Worm (Caenorhabditis elegans): ENCODE data around the gene rsp-8.

DNA sequence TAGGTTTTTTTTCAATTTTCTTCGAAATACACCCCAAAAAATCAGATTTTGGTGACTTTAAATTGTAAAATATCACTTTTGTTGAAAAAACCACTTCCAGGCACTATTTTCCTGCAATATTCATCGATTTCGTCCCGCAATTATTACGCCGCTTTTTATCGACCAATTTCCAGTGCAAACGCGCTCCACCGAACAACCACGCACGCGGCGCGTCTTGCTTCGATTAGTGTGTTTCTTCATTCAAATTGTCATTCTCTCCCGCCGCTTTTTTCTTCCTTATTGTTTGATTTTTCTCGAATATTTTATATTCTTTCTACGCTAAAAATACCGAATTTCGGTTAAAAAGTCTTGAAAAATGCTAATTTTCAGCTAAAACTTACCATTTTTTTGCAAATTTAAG lies 564 bp upstream of the rsp-8 start:
- no peak for TF ChIP-seq aly-2 (tag; optimal IDR thresholded peaks at IDR 0.05)
- TF ChIP-seq php-3 (GFP tag; IDR thresholded peaks at IDR 0.05): no peak
- no peak for TF ChIP-seq nhr-237 (tag; optimal IDR thresholded peaks at IDR 0.05)

All from whole organism, L4 larva.